Fruit fly (Drosophila melanogaster): ENCODE measurements around the gene CG31706.

Gene CG31706

dm6 chr2L:11530952-11531351 is at the start of gene CG31706:
CG31706 (minus strand) TSS chr2L:11531052.
- TF ChIP-seq CTCF (optimal IDR thresholded peaks at IDR 0.05), result no peak
- no peak for TF ChIP-seq CG8478 (optimal IDR thresholded peaks at IDR 0.05)

dm6 chr2L:11553825-11554224 is 23.0 kb upstream of the CG31706 start:
- no peak for TF ChIP-seq CTCF (optimal IDR thresholded peaks at IDR 0.05)
- no peak for TF ChIP-seq CG8478 (optimal IDR thresholded peaks at IDR 0.05)

- no peak for TF ChIP-seq CTCF (optimal IDR thresholded peaks at IDR 0.05)
- TF ChIP-seq CG8478 (optimal IDR thresholded peaks at IDR 0.05), result no peak
These were observed 5.0 kb upstream of the CG31706 start, which contains the start of gene CG43438 for dm6 chr2L:11535845-11536244. CG43438 (plus strand) TSS chr2L:11536145.

dm6 chr2L:11531520-11531919 is 668 bp upstream of the CG31706 start, which contains the start of gene CG34162:
CG34162 (plus strand) TSS chr2L:11531820.
- TF ChIP-seq CG8478 (optimal IDR thresholded peaks at IDR 0.05) (no peak), CTCF (optimal IDR thresholded peaks at IDR 0.05) (no peak)

dm6 chr2L:11528129-11528589 is 2.7 kb downstream of the CG31706 start, which contains the start of gene CG31705:
CG31705 (minus strand) TSS chr2L:11528205.
- TF ChIP-seq CG8478 (optimal IDR thresholded peaks at IDR 0.05) (no peak), CTCF (optimal IDR thresholded peaks at IDR 0.05) (no peak)

dm6 chr2L:11522676-11523075 is 8.2 kb downstream of the CG31706 start, which contains the start of gene CG43153:
CG43153 (minus strand) TSS chr2L:11522776.
- TF ChIP-seq CTCF (optimal IDR thresholded peaks at IDR 0.05), result no peak
- no peak for TF ChIP-seq CG8478 (optimal IDR thresholded peaks at IDR 0.05)

dm6 chr2L:11521185-11521584 is 9.7 kb downstream of the CG31706 start, which contains the start of gene CG14930:
CG14930 (minus strand) TSS chr2L:11521285.
- TF ChIP-seq CTCF (optimal IDR thresholded peaks at IDR 0.05) (no peak), CG8478 (optimal IDR thresholded peaks at IDR 0.05) (no peak)

dm6 chr2L:11519532-11519931 is 11.3 kb downstream of the CG31706 start, which contains the start of gene CG14929:
CG14929 (plus strand) TSS chr2L:11519832.
- TF ChIP-seq CG8478 (optimal IDR thresholded peaks at IDR 0.05) (no peak), CTCF (optimal IDR thresholded peaks at IDR 0.05) (no peak)

dm6 chr2L:11516526-11517441 is 14.1 kb downstream of the CG31706 start, which contains the start of the genes Dlg5 and CG4970:
Dlg5 (minus strand) TSS chr2L:11517081.
CG4970 (plus strand) TSS chr2L:11517391.
- TF ChIP-seq CTCF (optimal IDR thresholded peaks at IDR 0.05) (peak; percentile 77 to 84), CG8478 (optimal IDR thresholded peaks at IDR 0.05) (no peak)

- TF ChIP-seq CTCF (optimal IDR thresholded peaks at IDR 0.05) (no peak), CG8478 (optimal IDR thresholded peaks at IDR 0.05) (no peak)
These were observed 25.8 kb downstream of the CG31706 start for dm6 chr2L:11504896-11505569.

- TF ChIP-seq CTCF (optimal IDR thresholded peaks at IDR 0.05) (no peak), CG8478 (optimal IDR thresholded peaks at IDR 0.05) (no peak)
These were observed 28.2 kb downstream of the CG31706 start for dm6 chr2L:11502698-11503097.

dm6 chr2L:11501427-11501968 is 29.4 kb downstream of the CG31706 start, which contains the start of gene spz4:
spz4 (plus strand) TSS chr2L:11501715.
- TF ChIP-seq CG8478 (optimal IDR thresholded peaks at IDR 0.05), result no peak
- no peak for TF ChIP-seq CTCF (optimal IDR thresholded peaks at IDR 0.05)

- TF ChIP-seq CG8478 (optimal IDR thresholded peaks at IDR 0.05) (no peak), CTCF (optimal IDR thresholded peaks at IDR 0.05) (no peak)
These were observed 30.2 kb downstream of the CG31706 start for dm6 chr2L:11500649-11501048.

- no peak for TF ChIP-seq CG8478 (optimal IDR thresholded peaks at IDR 0.05)
- peak in 1 of 2 experiments; percentile 5 for TF ChIP-seq CTCF (optimal IDR thresholded peaks at IDR 0.05)
These were observed 32.0 kb downstream of the CG31706 start, which contains the start of gene Cog8 for dm6 chr2L:11498839-11499238. Cog8 (minus strand) TSS chr2L:11498948.

dm6 chr2L:11493933-11494332 is 36.9 kb downstream of the CG31706 start:
- TF ChIP-seq CG8478 (optimal IDR thresholded peaks at IDR 0.05) (no peak), CTCF (optimal IDR thresholded peaks at IDR 0.05) (peak; percentile 66 to 70)

All from S2 (cell line).